Worm (Caenorhabditis elegans): ENCODE data around the gene Y54G2A.28.

The Y54G2A.28 gene

DNA sequence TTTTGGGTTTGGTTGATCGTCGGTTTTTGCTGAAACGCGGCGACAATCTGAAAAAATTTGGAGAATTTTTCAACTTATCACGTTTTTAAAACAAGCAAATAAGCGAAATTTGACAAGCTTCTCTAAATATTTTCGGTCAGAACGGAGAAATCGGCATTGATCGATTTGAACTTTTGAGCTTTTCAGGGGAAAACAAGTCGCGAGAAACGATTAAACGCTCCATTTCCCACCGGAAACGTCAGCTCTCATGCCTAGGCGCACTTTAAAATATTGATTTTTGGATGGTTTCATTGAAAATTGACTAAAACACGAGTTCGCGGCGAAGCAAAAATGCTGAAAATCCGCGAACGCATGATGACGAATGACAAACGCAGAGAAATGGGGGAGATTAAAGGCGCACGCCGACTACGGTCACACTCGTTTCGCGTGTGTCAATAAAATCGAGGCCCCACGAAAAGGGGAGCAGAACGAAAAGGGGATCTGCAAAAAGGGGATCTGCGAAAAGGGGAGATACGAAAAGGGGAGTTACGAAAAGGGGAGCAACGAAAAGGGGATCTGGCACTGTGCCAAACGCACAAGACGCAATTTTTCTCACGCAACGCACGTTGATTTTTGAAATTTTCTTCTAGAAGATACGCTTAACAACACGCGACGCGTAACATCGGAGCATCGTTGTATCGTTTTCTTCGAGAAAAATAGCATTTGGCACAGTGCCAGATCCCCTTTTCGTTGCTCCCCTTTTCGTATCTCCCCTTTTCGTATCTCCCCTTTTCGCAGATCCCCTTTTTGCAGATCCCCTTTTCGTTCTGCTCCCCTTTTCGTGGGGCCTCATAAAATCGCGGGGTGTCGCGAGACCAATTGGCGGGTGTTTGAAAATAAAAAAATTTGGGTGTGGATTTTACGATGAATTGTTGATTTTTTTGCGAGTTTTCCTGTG, 38.1 kb upstream of the Y54G2A.28 start, which contains the start of gene eel-1 (continued):
- TF ChIP-seq pag-3 (tag; optimal IDR thresholded peaks at IDR 0.05; ENCODE audit: borderline replicate concordance) = peak; percentile 98
- TF ChIP-seq ceh-45 (GFP tag; IDR thresholded peaks at IDR 0.05) = peak; percentile 85
- peak; percentile 59 for TF ChIP-seq sox-4 (tag; optimal IDR thresholded peaks at IDR 0.05)
- TF ChIP-seq ceh-48 (tag; optimal IDR thresholded peaks at IDR 0.05) = peak; percentile 52
- peak; percentile 67 for TF ChIP-seq nhr-232 (tag; optimal IDR thresholded peaks at IDR 0.05)

DNA sequence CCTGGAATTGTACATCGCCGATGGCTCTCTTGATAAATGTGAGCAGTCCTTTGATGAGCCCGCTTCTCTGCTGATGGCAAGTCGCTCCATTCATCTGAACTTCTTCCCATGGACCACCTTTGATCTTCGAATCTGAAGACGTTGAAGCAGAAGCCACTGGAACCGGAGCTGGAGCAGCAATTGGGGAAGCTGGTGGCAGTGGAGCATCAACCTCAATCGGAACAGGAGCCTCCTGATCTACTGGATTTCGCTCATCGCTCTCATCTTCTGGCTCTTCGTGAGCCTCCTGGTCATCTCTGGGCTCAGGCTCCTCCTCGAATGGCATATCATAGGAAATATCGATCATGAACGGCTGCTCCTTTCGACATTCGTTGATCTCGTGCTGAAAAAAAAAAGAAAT, 34.7 kb upstream of the Y54G2A.28 start:
- TF ChIP-seq pqm-1 (tag; optimal IDR thresholded peaks at IDR 0.05) (no peak), npax-4 (tag; optimal IDR thresholded peaks at IDR 0.05) (no peak), F13H6.1 (tag; optimal IDR thresholded peaks at IDR 0.05) (no peak), ceh-31 (tag; optimal IDR thresholded peaks at IDR 0.05) (no peak), pros-1 (tag; optimal IDR thresholded peaks at IDR 0.05) (no peak), hlh-13 (GFP tag; optimal IDR thresholded peaks at IDR 0.05) (no peak), unc-86 (tag; optimal IDR thresholded peaks at IDR 0.05) (no peak), ceh-22 (tag; optimal IDR thresholded peaks at IDR 0.05) (no peak)

DNA sequence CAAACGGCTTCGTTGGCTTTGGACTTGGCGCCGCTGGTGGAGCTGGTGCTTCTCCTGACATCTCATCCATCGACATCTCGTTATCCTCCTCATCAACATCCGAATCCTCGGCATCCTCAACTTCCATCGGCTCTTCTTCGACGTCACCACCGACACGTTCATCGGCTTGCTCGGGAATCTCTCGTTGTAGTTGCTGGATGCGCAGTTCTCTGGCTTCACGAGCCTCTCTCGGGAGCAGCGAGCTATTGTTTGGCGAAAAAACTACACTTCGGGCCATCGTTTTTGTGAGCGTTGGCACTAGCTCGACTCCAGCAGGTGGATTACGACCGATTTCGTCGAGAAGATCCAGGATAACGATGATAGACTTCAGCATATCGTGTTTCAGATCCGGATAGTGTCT, 33.8 kb upstream of the Y54G2A.28 start:
- TF ChIP-seq hlh-30 (tag; optimal IDR thresholded peaks at IDR 0.05; ENCODE audit: insufficient read depth) (no peak), ceh-45 (GFP tag; IDR thresholded peaks at IDR 0.05) (no peak), gmeb-2 (tag; optimal IDR thresholded peaks at IDR 0.05) (no peak), pha-2 (tag; optimal IDR thresholded peaks at IDR 0.05) (no peak), unc-42 (tag; optimal IDR thresholded peaks at IDR 0.05) (no peak), fkh-6 (tag; optimal IDR thresholded peaks at IDR 0.05) (no peak), hlh-15 (tag; optimal IDR thresholded peaks at IDR 0.05) (no peak), sdc-2 (tag; optimal IDR thresholded peaks at IDR 0.05) (no peak), zip-5 (tag; optimal IDR thresholded peaks at IDR 0.05) (no peak), pha-4 (tag; optimal IDR thresholded peaks at IDR 0.05) (no peak), rnt-1 (tag; optimal IDR thresholded peaks at IDR 0.05) (no peak), unc-86 (tag; optimal IDR thresholded peaks at IDR 0.05) (no peak), pag-3 (tag; optimal IDR thresholded peaks at IDR 0.05; ENCODE audit: borderline replicate concordance) (no peak), ceh-48 (tag; optimal IDR thresholded peaks at IDR 0.05) (no peak)

DNA sequence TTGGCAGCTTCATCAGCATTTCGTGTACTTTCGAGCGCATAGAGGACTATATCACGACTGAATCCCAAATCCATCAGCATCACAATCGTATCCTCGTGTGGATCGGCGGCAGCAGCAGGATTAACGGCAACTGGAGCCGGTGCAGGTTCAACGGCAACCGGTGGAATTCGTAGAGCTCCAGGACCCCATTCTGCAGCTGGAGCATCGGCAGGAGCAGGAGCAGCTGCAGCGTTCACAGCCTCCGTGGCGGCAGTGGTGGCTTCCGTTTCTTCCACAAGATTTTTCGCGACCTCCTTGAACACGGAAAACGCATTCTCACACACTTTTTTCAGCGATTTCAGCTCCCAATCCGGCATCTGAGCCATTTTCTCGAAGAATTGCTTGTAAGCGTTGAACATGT, 31.9 kb upstream of the Y54G2A.28 start:
- TF ChIP-seq pqm-1 (tag; optimal IDR thresholded peaks at IDR 0.05) = no peak
- no peak for TF ChIP-seq ceh-2 (tag; optimal IDR thresholded peaks at IDR 0.05)
- no peak for TF ChIP-seq ceh-19 (GFP tag; optimal IDR thresholded peaks at IDR 0.05)

DNA sequence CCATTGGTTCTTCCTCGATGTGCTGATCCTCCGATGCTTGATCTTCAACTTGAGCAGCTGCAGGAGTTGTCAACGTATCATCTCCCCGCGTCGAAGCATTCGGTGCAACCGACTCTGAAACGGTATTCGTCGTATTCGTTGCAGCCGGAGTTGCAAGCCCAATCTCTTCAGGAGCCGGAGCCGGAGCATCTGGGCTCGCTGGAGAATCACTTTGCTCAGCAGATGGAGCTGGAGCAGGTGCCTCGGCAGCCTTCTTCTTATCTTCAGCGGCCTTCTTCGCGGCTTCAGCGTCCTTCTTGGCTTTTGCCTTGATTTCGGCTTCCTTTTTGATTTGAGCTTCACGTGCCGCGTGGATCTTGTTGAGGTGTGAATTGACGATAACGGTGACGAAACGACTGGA, 26.5 kb upstream of the Y54G2A.28 start:
- TF ChIP-seq ceh-45 (GFP tag; IDR thresholded peaks at IDR 0.05) (no peak), pag-3 (tag; optimal IDR thresholded peaks at IDR 0.05; ENCODE audit: borderline replicate concordance) (no peak), ceh-22 (tag; optimal IDR thresholded peaks at IDR 0.05) (no peak), C38D4.7 (GFP tag; optimal IDR thresholded peaks at IDR 0.05) (no peak), ttx-3 (tag; optimal IDR thresholded peaks at IDR 0.05) (no peak), fax-1 (tag; optimal IDR thresholded peaks at IDR 0.05) (no peak), hlh-13 (GFP tag; optimal IDR thresholded peaks at IDR 0.05) (no peak), pax-1 (tag; optimal IDR thresholded peaks at IDR 0.05) (no peak), hlh-8 (tag; optimal IDR thresholded peaks at IDR 0.05) (no peak), dmd-4 (tag; optimal IDR thresholded peaks at IDR 0.05; ENCODE audit: borderline replicate concordance) (no peak), npax-4 (tag; optimal IDR thresholded peaks at IDR 0.05) (no peak), ceh-48 (tag; optimal IDR thresholded peaks at IDR 0.05) (no peak), sox-4 (tag; optimal IDR thresholded peaks at IDR 0.05) (no peak), hlh-30 (tag; optimal IDR thresholded peaks at IDR 0.05; ENCODE audit: insufficient read depth) (no peak), mec-3 (tag; optimal IDR thresholded peaks at IDR 0.05; ENCODE audit: borderline replicate concordance) (no peak), pat-9 (tag; optimal IDR thresholded peaks at IDR 0.05) (no peak)
